Fruit fly (Drosophila melanogaster) S2 (cell line): ENCODE data around the gene CG14110.

Source experiments
- CG8478 ChIP-seq: fragments of >200 bp; optimal IDR thresholded peaks from 2 replicates; lab custom pipeline; 2018
- CTCF ChIP-seq, 2 experiments: fragments of >200 bp; optimal IDR thresholded peaks; 2 replicates each; lab custom pipeline; 2018

DNA sequence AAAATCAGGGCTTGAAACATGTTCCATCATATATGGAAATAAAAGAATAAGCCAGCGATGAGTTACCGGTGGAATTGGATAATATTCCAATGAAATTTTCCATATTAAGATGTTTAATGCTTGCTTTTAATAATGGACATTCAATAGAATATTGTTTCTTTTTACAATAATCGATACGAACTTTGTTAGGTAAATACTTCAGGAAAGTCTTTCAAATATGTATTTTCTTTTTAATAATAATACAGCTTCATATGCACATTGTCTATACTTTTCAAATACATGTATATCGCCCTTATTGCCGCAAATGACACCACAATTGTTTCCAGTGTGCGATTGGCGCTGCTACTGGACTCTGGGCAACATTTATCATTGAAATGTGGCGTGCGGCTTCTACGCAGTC is 22.3 kb downstream of the CG14110 start:
- TF ChIP-seq CG8478 (lab: Kevin White, UChicago) (no peak), CTCF (optimal IDR thresholded peaks at IDR 0.05; lab: Kevin White, UChicago) (no peak)
